Fruit fly (Drosophila melanogaster): Measurements from ENCODE around the gene Naa60.

- TF ChIP-seq CG13204 (GFP tag; optimal IDR thresholded peaks at IDR 0.05) = no peak
- TF ChIP-seq CG14655 (GFP tag; optimal IDR thresholded peaks at IDR 0.05) = no peak
- TF ChIP-seq Pif1A (GFP tag; optimal IDR thresholded peaks at IDR 0.05) = no peak
- TF ChIP-seq rn (GFP tag; IDR thresholded peaks at IDR 0.05) = no peak
- no peak for TF ChIP-seq Pif1B (GFP tag; optimal IDR thresholded peaks at IDR 0.05)
- no peak for TF ChIP-seq CG32121 (GFP tag; IDR thresholded peaks at IDR 0.05)
- peak; percentile 88 for TF ChIP-seq EcR (GFP tag; optimal IDR thresholded peaks at IDR 0.05)
- TF ChIP-seq CG8159 (tag; optimal IDR thresholded peaks at IDR 0.05) = no peak
- no peak for TF ChIP-seq CG8301 (tag; optimal IDR thresholded peaks at IDR 0.05)
- no peak for TF ChIP-seq fd96Ca (GFP tag; IDR thresholded peaks at IDR 0.05)
- peak; percentile 46; the same call in 2 of the 3 replicates for TF ChIP-seq CG4496 (GFP tag; IDR thresholded peaks at IDR 0.05)
Measured at dm6 chr3L:9767636-9768358, 41.1 kb downstream of the Naa60 start.
